Fruit fly (Drosophila melanogaster): ENCODE results near the gene prage.

Gene prage

DNA sequence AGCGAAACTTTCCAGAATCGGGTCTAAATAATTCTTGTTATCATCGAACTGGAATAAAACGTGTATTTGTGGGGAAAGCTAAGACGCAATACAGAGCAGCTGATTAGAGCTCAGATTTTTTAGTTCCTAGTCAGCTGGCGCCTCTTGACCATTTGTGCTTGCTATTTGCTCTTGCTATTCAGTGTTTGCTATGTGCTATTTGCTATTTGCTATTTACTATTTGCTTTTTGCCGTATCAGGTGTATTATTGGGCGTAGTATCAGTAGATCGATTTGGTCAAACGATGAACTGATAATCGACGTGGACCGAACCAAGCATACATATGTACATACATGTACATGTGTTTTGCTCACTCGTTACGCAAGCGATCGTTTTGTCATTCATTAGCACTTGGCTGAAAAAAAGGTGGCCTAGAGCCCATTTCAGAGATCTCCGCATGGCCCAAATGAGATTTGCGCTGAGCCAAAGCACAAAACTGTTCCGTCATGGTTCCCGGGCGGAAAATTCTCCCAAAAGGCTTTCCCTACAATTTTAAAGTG, 72.0 kb downstream of the prage start (continued):
- TF ChIP-seq CG10321 (GFP tag; IDR thresholded peaks at IDR 0.05), result peak; percentile 52; the same call in 1 of the 2 replicates
- TF ChIP-seq cg (GFP tag; optimal IDR thresholded peaks at IDR 0.05), result no peak
- no peak for TF ChIP-seq ase (GFP tag; IDR thresholded peaks at IDR 0.05)
- no peak for TF ChIP-seq CG12219 (GFP tag; optimal IDR thresholded peaks at IDR 0.05)
- TF ChIP-seq gsb (GFP tag; IDR thresholded peaks at IDR 0.05), result peak; percentile 49; the same call in 1 of the 2 replicates
- TF ChIP-seq pb (GFP tag; optimal IDR thresholded peaks at IDR 0.05), result no peak
- TF ChIP-seq CG14710 (tag; optimal IDR thresholded peaks at IDR 0.05), result no peak
- no peak for TF ChIP-seq CG3065 (GFP tag; optimal IDR thresholded peaks at IDR 0.05)
- TF ChIP-seq CG11504 (tag; optimal IDR thresholded peaks at IDR 0.05), result peak; percentile 31
- no peak for TF ChIP-seq CG9817 (tag; optimal IDR thresholded peaks at IDR 0.05)
- no peak for TF ChIP-seq ssp (GFP tag; IDR thresholded peaks at IDR 0.05)
- TF ChIP-seq CG11723 (GFP tag; optimal IDR thresholded peaks at IDR 0.05), result no peak
- TF ChIP-seq Poxn (GFP tag; IDR thresholded peaks at IDR 0.05), result no peak
- TF ChIP-seq sd (tag; optimal IDR thresholded peaks at IDR 0.05), result no peak
- TF ChIP-seq CG14860 (GFP tag; IDR thresholded peaks at IDR 0.05; ENCODE audit: partially characterized antibody), result no peak
- TF ChIP-seq NfI (GFP tag; optimal IDR thresholded peaks at IDR 0.05), result peak; percentile 17
- no peak for TF ChIP-seq jing (GFP tag; optimal IDR thresholded peaks at IDR 0.05)
- TF ChIP-seq Dp (GFP tag; optimal IDR thresholded peaks at IDR 0.05), result no peak
- TF ChIP-seq hb (GFP tag; IDR thresholded peaks at IDR 0.05; ENCODE audit: partially characterized antibody), result no peak
- peak; percentile 72; the same call in 1 of the 2 replicates for TF ChIP-seq Rfx (GFP tag; IDR thresholded peaks at IDR 0.05)
- TF ChIP-seq h (optimal IDR thresholded peaks at IDR 0.05), result no peak
- TF ChIP-seq BtbVII (GFP tag; optimal IDR thresholded peaks at IDR 0.05), result peak; percentile 50
- no peak for TF ChIP-seq CG9797 (GFP tag; optimal IDR thresholded peaks at IDR 0.05)
- TF ChIP-seq shn (GFP tag; optimal IDR thresholded peaks at IDR 0.05), result peak; percentile 3
- TF ChIP-seq CG4707 (GFP tag; optimal IDR thresholded peaks at IDR 0.05), result peak; percentile 1
- 0 out of 2 replicates have a peak, but pooled peaks have one; percentile 7 for TF ChIP-seq CG6689 (GFP tag; IDR thresholded peaks at IDR 0.05)
- TF ChIP-seq Hr51 (GFP tag; optimal IDR thresholded peaks at IDR 0.05), result peak in 1 of 2 experiments; percentile 7
- TF ChIP-seq ind (GFP tag; optimal IDR thresholded peaks at IDR 0.05), result no peak
- no peak for TF ChIP-seq YL-1 (GFP tag; optimal IDR thresholded peaks at IDR 0.05)
- no peak for TF ChIP-seq lmd (GFP tag; IDR thresholded peaks at IDR 0.05)
- TF ChIP-seq Myb (GFP tag; optimal IDR thresholded peaks at IDR 0.05), result peak; percentile 26
- no peak for TF ChIP-seq peb (GFP tag; IDR thresholded peaks at IDR 0.05)
- no peak for TF ChIP-seq CG9437 (GFP tag; optimal IDR thresholded peaks at IDR 0.05)
- TF ChIP-seq mld (GFP tag; IDR thresholded peaks at IDR 0.05; ENCODE audit: partially characterized antibody), result no peak
- TF ChIP-seq lola (GFP tag; optimal IDR thresholded peaks at IDR 0.05), result no peak
- no peak for TF ChIP-seq usp (GFP tag; optimal IDR thresholded peaks at IDR 0.05)
- TF ChIP-seq CG13624 (GFP tag; optimal IDR thresholded peaks at IDR 0.05), result peak; percentile 28
- no peak for TF ChIP-seq dati (GFP tag; IDR thresholded peaks at IDR 0.05)
- TF ChIP-seq chinmo (GFP tag; IDR thresholded peaks at IDR 0.05; ENCODE audit: partially characterized antibody), result no peak
- TF ChIP-seq sna (GFP tag; IDR thresholded peaks at IDR 0.05; ENCODE audit: partially characterized antibody), result no peak
- TF ChIP-seq CG4854 (GFP tag; optimal IDR thresholded peaks at IDR 0.05), result peak; percentile 13
- peak; percentile 49 for TF ChIP-seq CG3163 (GFP tag; optimal IDR thresholded peaks at IDR 0.05)
- no peak for TF ChIP-seq hth (optimal IDR thresholded peaks at IDR 0.05)
- TF ChIP-seq sens (GFP tag), result peak; percentile 89
- no peak for TF ChIP-seq CG15696 (tag; optimal IDR thresholded peaks at IDR 0.05)
- peak; percentile 56 for TF ChIP-seq Hey (tag; optimal IDR thresholded peaks at IDR 0.05)
- TF ChIP-seq nau (GFP tag; optimal IDR thresholded peaks at IDR 0.05), result peak; percentile 62
- no peak for TF ChIP-seq Trl (optimal IDR thresholded peaks at IDR 0.05)
- TF ChIP-seq Trl (GFP tag; optimal IDR thresholded peaks at IDR 0.05), result peak; percentile 63
- no peak for TF ChIP-seq Hr78 (GFP tag; optimal IDR thresholded peaks at IDR 0.05)
- TF ChIP-seq Sox102F (GFP tag; optimal IDR thresholded peaks at IDR 0.05), result peak; percentile 38

All from whole organism, embryonic.